Fruit fly (Drosophila melanogaster): ENCODE measurements around the gene CG31698.

dm6 chr2L:3131641-3132040 is 42.0 kb downstream of the CG31698 start:
- TF ChIP-seq CG32121 (GFP tag; IDR thresholded peaks at IDR 0.05) (no peak), CG34367 (tag; optimal IDR thresholded peaks at IDR 0.05) (no peak), Ets98B (GFP tag; IDR thresholded peaks at IDR 0.05) (no peak), CG15710 (tag; optimal IDR thresholded peaks at IDR 0.05) (no peak), CG8301 (tag; optimal IDR thresholded peaks at IDR 0.05) (no peak), gl (tag; optimal IDR thresholded peaks at IDR 0.05) (no peak), CG17806 (tag; optimal IDR thresholded peaks at IDR 0.05) (no peak), CG9948 (tag; optimal IDR thresholded peaks at IDR 0.05) (no peak), Pif1A (GFP tag; optimal IDR thresholded peaks at IDR 0.05) (no peak)

All from whole organism, pupa.